Fruit fly (Drosophila melanogaster): ENCODE measurements around the gene Ada1-2.

DNA sequence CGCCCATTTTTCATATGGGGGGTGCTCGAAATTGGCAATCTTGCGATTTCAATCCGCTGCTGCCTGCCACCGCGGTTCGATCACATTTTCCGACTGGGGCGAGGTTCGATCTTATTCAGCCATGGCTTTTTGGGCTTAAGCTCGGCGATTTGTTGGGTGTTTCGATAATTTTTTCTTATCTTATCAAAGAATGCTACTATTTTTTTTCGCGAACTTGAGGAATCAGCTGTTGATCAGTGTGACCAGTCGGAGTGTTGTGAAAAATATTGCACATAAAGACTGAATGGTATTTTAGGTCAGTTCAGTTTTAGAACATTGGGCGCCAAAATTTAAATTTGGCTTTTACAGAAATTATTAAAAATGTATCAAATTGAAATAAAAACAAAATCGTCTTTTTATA lies 28.0 kb downstream of the Ada1-2 start, which contains the start of gene Wdr81:
- TF ChIP-seq CG8478 (optimal IDR thresholded peaks at IDR 0.05): no peak
- no peak for TF ChIP-seq CTCF (optimal IDR thresholded peaks at IDR 0.05)
